Worm (Caenorhabditis elegans) whole organism, late embryonic: Measurements from ENCODE around the gene F52B10.3.
A peak's percentile ranks its signal among the peaks of the same experiment; 100 is the strongest.

Experiments
- F13H6.1 ChIP-seq: sonication (generic microtip); optimal IDR thresholded peaks from 2 replicates; lab custom pipeline; 2016; ENCODE audit warnings: missing genetic modification characterization, missing compliant biosample characterization
- K02D7.2 ChIP-seq: sonication (generic microtip); optimal IDR thresholded peaks from 2 replicates; lab custom pipeline; 2017; ENCODE audit warnings: mild to moderate bottlenecking, missing genetic modification characterization, missing compliant biosample characterization
- K09A11.1 ChIP-seq: sonication (generic microtip); optimal IDR thresholded peaks from 2 replicates; lab custom pipeline; 2017; ENCODE audit warnings: antibody characterized with exemption, mild to moderate bottlenecking, missing genetic modification characterization, missing compliant biosample characterization; ENCODE audit not compliant: insufficient read depth
- T23F11.4 ChIP-seq: fragments of 200-800 bp; sonication (Bioruptor generic); optimal IDR thresholded peaks from 2 replicates; lab custom pipeline; 2018; ENCODE audit warnings: mild to moderate bottlenecking, missing genetic modification characterization, missing compliant biosample characterization
- Y22D7AL.16 ChIP-seq: sonication (generic microtip); optimal IDR thresholded peaks from 2 replicates; lab custom pipeline; 2016; ENCODE audit warnings: missing genetic modification characterization, missing compliant biosample characterization
- ama-1 ChIP-seq: fragments of 150-350 bp; optimal IDR thresholded peaks from 2 replicates; lab custom pipeline; 2014
- ceh-18 ChIP-seq: sonication (generic microtip); optimal IDR thresholded peaks from 2 replicates; lab custom pipeline; 2016; ENCODE audit warnings: missing genetic modification characterization, missing compliant biosample characterization
- ceh-2 ChIP-seq: sonication (generic microtip); optimal IDR thresholded peaks from 2 replicates; lab custom pipeline; 2016; ENCODE audit warnings: missing genotype, missing genetic modification characterization, missing compliant biosample characterization
- ceh-22 ChIP-seq: sonication (generic microtip); optimal IDR thresholded peaks from 2 replicates; lab custom pipeline; 2017; ENCODE audit warnings: missing biosample characterization, missing genetic modification characterization
- ceh-30 ChIP-seq: fragments of 150-350 bp; optimal IDR thresholded peaks from 2 replicates; lab custom pipeline; 2014; ENCODE audit warnings: missing biosample characterization, missing genetic modification characterization
- ceh-31 ChIP-seq: sonication (generic microtip); optimal IDR thresholded peaks from 2 replicates; lab custom pipeline; 2016; ENCODE audit warnings: missing genetic modification characterization, missing compliant biosample characterization
- ceh-6 ChIP-seq: fragments of 200-800 bp; sonication (Bioruptor generic); optimal IDR thresholded peaks from 2 replicates; lab custom pipeline; 2018; ENCODE audit warnings: mild to moderate bottlenecking, missing genetic modification characterization, missing compliant biosample characterization
- ceh-9 ChIP-seq: sonication (generic microtip); optimal IDR thresholded peaks from 2 replicates; lab custom pipeline; 2016; ENCODE audit warnings: mild to moderate bottlenecking, missing genetic modification characterization, inconsistent platforms, missing compliant biosample characterization
- dve-1 ChIP-seq: sonication (generic microtip); optimal IDR thresholded peaks from 2 replicates; lab custom pipeline; 2017; ENCODE audit warnings: antibody characterized with exemption, mild to moderate bottlenecking, missing genetic modification characterization, missing compliant biosample characterization
- elt-2 ChIP-seq: sonication (generic microtip); optimal IDR thresholded peaks from 2 replicates; lab custom pipeline; 2016; ENCODE audit warnings: missing genetic modification reagents, missing genetic modification characterization, missing compliant biosample characterization
- ets-4 ChIP-seq: sonication (generic microtip); optimal IDR thresholded peaks from 2 replicates; lab custom pipeline; 2016; ENCODE audit warnings: missing genetic modification characterization, missing compliant biosample characterization
- eyg-1 ChIP-seq: sonication (generic microtip); optimal IDR thresholded peaks from 2 replicates; lab custom pipeline; 2016; ENCODE audit warnings: missing genotype, missing genetic modification characterization, missing compliant biosample characterization
- fax-1 ChIP-seq: sonication (generic microtip); optimal IDR thresholded peaks from 2 replicates; lab custom pipeline; 2016; ENCODE audit warnings: missing genotype, missing genetic modification characterization, missing compliant biosample characterization
- fkh-10 ChIP-seq: fragments of 150-350 bp; optimal IDR thresholded peaks from 2 replicates; lab custom pipeline; 2014; ENCODE audit warnings: missing biosample characterization, missing genetic modification reagents, missing genetic modification characterization
- gmeb-2 ChIP-seq: sonication (generic microtip); optimal IDR thresholded peaks from 2 replicates; lab custom pipeline; 2016; ENCODE audit warnings: missing genetic modification characterization, inconsistent platforms, missing compliant biosample characterization
- hlh-30 ChIP-seq: sonication (generic microtip); optimal IDR thresholded peaks from 2 replicates; lab custom pipeline; 2017; ENCODE audit warnings: antibody characterized with exemption, missing genetic modification characterization, missing compliant biosample characterization; ENCODE audit not compliant: insufficient read depth
- hlh-6 ChIP-seq: sonication (generic microtip); optimal IDR thresholded peaks from 2 replicates; lab custom pipeline; 2016; ENCODE audit warnings: missing genotype, missing genetic modification characterization, missing compliant biosample characterization
- hlh-8 ChIP-seq: sonication (generic microtip); optimal IDR thresholded peaks from 2 replicates; lab custom pipeline; 2016; ENCODE audit warnings: missing genotype, missing genetic modification characterization, missing compliant biosample characterization
- lin-11 ChIP-seq: fragments of 200-800 bp; sonication (Bioruptor generic); optimal IDR thresholded peaks from 2 replicates; lab custom pipeline; 2018; ENCODE audit warnings: mild to moderate bottlenecking, missing genetic modification characterization, missing compliant biosample characterization
- nfya-1 ChIP-seq: sonication (generic microtip); optimal IDR thresholded peaks from 2 replicates; lab custom pipeline; 2017; ENCODE audit warnings: missing genetic modification characterization, mild to moderate bottlenecking, missing compliant biosample characterization, antibody characterized with exemption, moderate library complexity
- npax-4 ChIP-seq: sonication (generic microtip); optimal IDR thresholded peaks from 2 replicates; lab custom pipeline; 2016; ENCODE audit warnings: missing genetic modification characterization, missing compliant biosample characterization
- pag-3 ChIP-seq: sonication (generic microtip); optimal IDR thresholded peaks from 2 replicates; lab custom pipeline; 2016; ENCODE audit warnings: missing compliant biosample characterization, missing genetic modification characterization, borderline replicate concordance
- pha-2 ChIP-seq: sonication (generic microtip); optimal IDR thresholded peaks from 2 replicates; lab custom pipeline; 2017; ENCODE audit warnings: mild to moderate bottlenecking, missing genetic modification characterization, missing compliant biosample characterization
- pha-4 ChIP-seq: fragments of 150-350 bp; optimal IDR thresholded peaks from 2 replicates; lab custom pipeline; 2018; ENCODE audit warnings: missing biosample characterization, missing genetic modification reagents, missing genetic modification characterization
- pros-1 ChIP-seq: fragments of 150-350 bp; optimal IDR thresholded peaks from 2 replicates; lab custom pipeline; 2014; ENCODE audit warnings: missing biosample characterization, missing genetic modification reagents, missing genetic modification characterization
- rnt-1 ChIP-seq: sonication (generic microtip); optimal IDR thresholded peaks from 2 replicates; lab custom pipeline; 2016; ENCODE audit warnings: missing genetic modification characterization, missing compliant biosample characterization
- sdc-2 ChIP-seq: sonication (generic microtip); optimal IDR thresholded peaks from 2 replicates; lab custom pipeline; 2016; ENCODE audit warnings: missing genotype, missing genetic modification characterization, missing compliant biosample characterization
- sox-2 ChIP-seq: fragments of 200-800 bp; sonication (Bioruptor generic); IDR thresholded peaks from 2 replicates; pipeline ENCODE4 v1.3.6; 2022; ENCODE audit warnings: missing genetic modification reagents, missing genetic modification characterization, missing compliant biosample characterization
- sox-4 ChIP-seq: sonication (generic microtip); optimal IDR thresholded peaks from 2 replicates; lab custom pipeline; 2017; ENCODE audit warnings: mild to moderate bottlenecking, missing genetic modification characterization, inconsistent platforms, missing compliant biosample characterization
- syd-9 ChIP-seq: sonication (generic microtip); optimal IDR thresholded peaks from 2 replicates; lab custom pipeline; 2016; ENCODE audit warnings: mild to moderate bottlenecking, missing genetic modification characterization, moderate library complexity, missing compliant biosample characterization
- tbx-7 ChIP-seq: sonication (generic microtip); optimal IDR thresholded peaks from 2 replicates; lab custom pipeline; 2016; ENCODE audit warnings: missing genotype, missing genetic modification characterization, missing compliant biosample characterization
- unc-3 ChIP-seq, 2 experiments: fragments of 200-800 bp in 1 of 2; sonication (Bioruptor generic) in 1 of 2; sonication (generic microtip) in 1 of 2; conservative IDR thresholded peaks in 1 of 2; optimal IDR thresholded peaks in 1 of 2; 2 replicates each; pipeline versions ENCODE4 v1.3.6 to Lab custom; 2016 to 2022; ENCODE audit warnings: missing compliant biosample characterization in 2 of 2, missing genetic modification characterization in 2 of 2, missing genetic modification reagents in 1 of 2
- unc-55 ChIP-seq: sonication (generic microtip); optimal IDR thresholded peaks from 2 replicates; lab custom pipeline; 2017; ENCODE audit warnings: missing biosample characterization, missing genetic modification reagents, missing genetic modification characterization
- unc-86 ChIP-seq: sonication (generic microtip); optimal IDR thresholded peaks from 2 replicates; lab custom pipeline; 2016; ENCODE audit warnings: missing genetic modification characterization, missing compliant biosample characterization
- zip-5 ChIP-seq: sonication (generic microtip); optimal IDR thresholded peaks from 2 replicates; lab custom pipeline; 2016; ENCODE audit warnings: missing genetic modification characterization, missing compliant biosample characterization

F52B10.3 gene

DNA sequence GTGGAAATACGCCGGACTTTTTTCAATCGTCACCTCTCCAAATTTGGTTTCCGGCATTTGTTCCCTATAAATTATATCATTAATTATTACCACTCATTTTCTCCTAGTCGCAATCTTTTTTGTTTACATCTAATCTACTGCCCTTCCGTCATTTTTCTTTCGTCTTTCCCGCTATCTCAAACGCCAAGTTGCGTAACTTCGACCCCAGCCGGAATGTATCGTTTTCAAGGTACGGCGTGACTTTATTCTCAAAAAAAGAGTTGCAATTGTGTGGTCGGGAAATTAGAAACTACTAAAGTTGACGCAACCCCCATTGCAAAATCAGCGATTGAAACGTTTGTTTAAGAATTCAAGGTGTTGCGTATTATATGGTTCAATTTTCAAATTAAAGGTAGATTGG, 21.3 kb upstream of the F52B10.3 start:
- TF ChIP-seq fkh-10 (GFP tag; lab: Kevin White, UChicago): no peak
- TF ChIP-seq elt-2 (tag; lab: Kevin White, UChicago): peak; percentile 69
- TF ChIP-seq, all 69 proteins: peak for 1

DNA sequence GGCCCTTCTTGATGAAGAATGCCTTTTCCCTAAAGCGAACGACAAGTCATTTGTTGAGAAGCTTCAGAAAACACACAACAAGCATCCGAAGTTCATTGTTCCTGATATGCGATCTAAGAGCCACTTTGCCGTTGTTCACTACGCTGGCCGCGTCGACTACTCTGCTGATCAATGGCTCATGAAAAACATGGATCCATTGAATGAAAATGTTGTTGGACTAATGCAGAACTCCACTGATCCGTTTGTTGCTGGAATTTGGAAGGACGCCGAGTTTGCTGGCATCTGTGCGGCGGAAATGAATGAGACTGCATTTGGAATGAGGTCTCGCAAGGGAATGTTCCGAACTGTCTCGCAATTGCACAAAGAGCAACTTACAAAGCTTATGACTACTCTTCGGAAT, 14.5 kb upstream of the F52B10.3 start:
- TF ChIP-seq gmeb-2 (tag; lab: Kevin White, UChicago) (no peak), ceh-22 (tag; lab: Kevin White, UChicago) (no peak), unc-3 (GFP tag; conservative IDR thresholded peaks at IDR 0.05; lab: Robert Waterston, UW) (no peak), unc-3 (tag; optimal IDR thresholded peaks at IDR 0.05; lab: Kevin White, UChicago) (no peak), lin-11 (tag; lab: Kevin White, UChicago) (no peak), unc-55 (GFP tag; lab: Kevin White, UChicago) (no peak), nfya-1 (tag; lab: Kevin White, UChicago) (no peak), Y22D7AL.16 (no peak), pha-2 (tag; lab: Kevin White, UChicago) (no peak), ceh-30 (tag; lab: Kevin White, UChicago) (no peak), ceh-18 (no peak), dve-1 (tag; lab: Kevin White, UChicago) (no peak), hlh-8 (no peak), zip-5 (tag; lab: Kevin White, UChicago) (no peak), rnt-1 (tag; lab: Kevin White, UChicago) (no peak), ama-1 (lab: Kevin White, UChicago) (no peak), pha-4 (tag; lab: Kevin White, UChicago) (no peak), ceh-6 (GFP tag; lab: Kevin White, UChicago) (no peak), ceh-2 (tag; lab: Kevin White, UChicago) (no peak), npax-4 (no peak), elt-2 (tag; lab: Kevin White, UChicago) (no peak)

DNA sequence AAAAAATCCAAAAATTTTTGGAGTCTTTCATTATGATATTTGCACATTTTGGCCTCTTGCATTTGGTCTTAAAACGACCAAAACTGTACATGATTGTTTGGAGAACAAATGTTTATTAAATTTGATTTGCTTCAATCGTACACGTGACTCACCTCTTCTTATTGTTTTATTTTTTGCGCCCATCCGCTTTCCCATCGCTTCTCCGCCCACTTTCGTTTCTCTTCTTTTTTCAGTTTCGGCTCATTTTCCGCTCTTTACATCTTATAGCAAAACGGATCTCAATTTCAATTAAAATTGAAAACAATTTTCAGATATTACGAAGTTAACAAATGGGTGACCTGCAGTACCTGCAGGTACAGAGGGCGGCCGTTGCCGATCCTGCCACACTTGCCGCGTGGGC, 11.1 kb upstream of the F52B10.3 start, which contains the start of gene nmy-1:
nmy-1 (plus strand) TSS at position 301 of the 400 bp plus-strand sequence.
- no peak for TF ChIP-seq tbx-7 (tag; lab: Kevin White, UChicago)
- TF ChIP-seq Y22D7AL.16: no peak
- no peak for TF ChIP-seq F13H6.1 (tag; lab: Kevin White, UChicago)
- TF ChIP-seq pag-3 (tag; lab: Kevin White, UChicago): no peak
- no peak for TF ChIP-seq unc-86 (tag; lab: Kevin White, UChicago)
- TF ChIP-seq eyg-1 (tag; lab: Kevin White, UChicago): no peak
- TF ChIP-seq K09A11.1 (tag; lab: Kevin White, UChicago): no peak
- TF ChIP-seq ceh-31 (tag; lab: Kevin White, UChicago): no peak
- TF ChIP-seq, all 69 proteins: peak for 0

DNA sequence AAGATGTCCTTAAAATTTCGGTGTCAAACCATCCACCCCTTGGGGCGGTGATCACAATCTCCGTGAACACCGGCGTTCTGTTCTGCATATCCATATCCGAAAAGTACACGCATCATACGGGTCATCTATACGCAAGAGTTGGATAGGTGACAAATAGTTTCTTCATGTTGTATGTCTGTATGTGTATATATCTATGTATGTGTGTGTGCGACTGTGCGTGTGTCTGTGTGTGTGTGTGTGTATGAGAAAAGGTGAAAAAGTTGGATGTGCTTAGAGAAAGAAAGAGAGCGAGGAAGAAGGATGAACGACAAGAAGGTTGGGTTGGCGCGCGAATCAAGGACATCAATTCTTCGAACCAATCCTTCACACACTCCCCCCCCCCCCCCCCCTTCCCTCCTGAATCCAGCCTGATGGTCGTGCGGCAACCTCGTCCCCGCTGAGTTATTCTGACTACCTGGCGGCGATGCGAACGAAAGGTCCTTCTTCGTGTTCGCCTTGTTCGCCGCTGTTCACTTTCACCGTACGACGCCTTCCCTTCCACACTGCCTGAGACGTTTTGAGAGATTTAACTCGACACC, 9.2 kb upstream of the F52B10.3 start:
- peak; percentile 23 for TF ChIP-seq ceh-6 (GFP tag; lab: Kevin White, UChicago)
- no peak for TF ChIP-seq ceh-2 (tag; lab: Kevin White, UChicago)
- peak; percentile 5 for TF ChIP-seq T23F11.4 (GFP tag; lab: Kevin White, UChicago)
- no peak for TF ChIP-seq sox-2 (GFP tag; lab: Robert Waterston, UW)
- TF ChIP-seq ceh-9 (tag; lab: Kevin White, UChicago): no peak
- no peak for TF ChIP-seq fax-1
- no peak for TF ChIP-seq lin-11 (tag; lab: Kevin White, UChicago)

DNA sequence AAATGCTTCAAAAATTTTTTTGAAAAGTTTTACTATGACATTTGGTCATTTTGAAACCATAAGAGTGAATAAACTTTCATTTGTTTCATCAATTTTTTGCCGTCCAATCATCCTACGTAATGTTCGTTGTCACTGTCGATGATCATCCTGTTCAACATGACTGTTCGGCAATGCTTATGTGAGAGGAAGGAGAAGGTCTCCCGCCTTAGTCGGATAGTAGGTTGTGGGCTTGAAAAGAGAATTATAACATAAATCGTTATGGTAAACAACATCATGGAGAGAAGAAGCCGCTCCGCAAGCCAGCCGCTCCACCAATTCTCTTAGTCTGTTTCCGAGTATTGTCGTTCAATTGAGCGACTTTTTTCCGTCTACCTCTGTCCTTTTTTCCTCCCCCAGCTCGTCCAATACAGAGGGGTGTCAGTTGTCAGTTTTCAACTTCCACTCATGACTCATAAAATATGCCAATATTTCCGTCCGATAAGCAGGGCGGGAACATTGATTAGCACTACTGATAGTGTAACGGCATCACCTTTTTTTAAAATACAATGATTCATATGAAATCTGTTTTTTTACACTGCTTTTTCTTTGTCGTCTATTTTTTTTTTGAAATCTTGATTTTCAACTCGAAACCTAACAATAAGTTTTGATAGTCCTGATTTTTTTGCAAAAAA, 8.0 kb upstream of the F52B10.3 start:
- no peak for TF ChIP-seq sox-4 (tag; lab: Kevin White, UChicago)
- TF ChIP-seq ets-4 (tag; lab: Kevin White, UChicago): no peak
- TF ChIP-seq syd-9 (tag; lab: Kevin White, UChicago): no peak
- no peak for TF ChIP-seq hlh-30 (tag; lab: Kevin White, UChicago)
- no peak for TF ChIP-seq lin-11 (tag; lab: Kevin White, UChicago)
- TF ChIP-seq tbx-7 (tag; lab: Kevin White, UChicago): no peak
- TF ChIP-seq pros-1: no peak
- TF ChIP-seq hlh-6 (tag; lab: Kevin White, UChicago): no peak
- TF ChIP-seq K02D7.2 (tag; lab: Kevin White, UChicago): no peak
- TF ChIP-seq sdc-2 (tag; lab: Kevin White, UChicago): no peak
